Fruit fly (Drosophila melanogaster): ENCODE results near the gene MED31.

Gene MED31

DNA sequence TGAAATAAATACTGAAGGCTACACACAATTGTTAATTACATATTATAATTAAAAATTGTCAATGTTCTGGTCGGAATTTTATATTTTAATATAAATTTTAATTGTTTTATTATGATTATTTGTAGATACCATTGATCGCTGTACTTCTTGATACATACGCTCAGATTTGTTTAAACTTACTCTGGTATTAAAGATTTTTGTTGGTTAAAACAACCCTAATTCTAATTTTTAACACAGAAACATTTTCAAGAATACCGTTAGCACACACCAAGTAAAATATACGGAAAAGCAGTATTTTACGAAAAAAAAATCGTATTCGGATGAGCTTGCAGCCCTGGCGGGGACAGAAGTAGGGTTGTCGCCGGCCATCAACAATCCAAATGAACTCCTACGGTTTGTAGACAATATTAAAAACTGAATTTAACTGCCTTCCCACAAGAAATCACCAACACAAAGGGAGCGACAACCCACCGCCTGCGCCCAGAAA, at the start of gene MED31, which contains the start of the genes CG9775 and slx1 (continued):
- TF ChIP-seq Spps (tag; optimal IDR thresholded peaks at IDR 0.05) (peak; percentile 57), CG33213 (GFP tag; optimal IDR thresholded peaks at IDR 0.05) (no peak), CG4282 (GFP tag; optimal IDR thresholded peaks at IDR 0.05) (no peak), wdn (GFP tag; IDR thresholded peaks at IDR 0.05) (peak; percentile 66), Hr3 (GFP tag; optimal IDR thresholded peaks at IDR 0.05) (peak; percentile 82), CG12155 (GFP tag; optimal IDR thresholded peaks at IDR 0.05) (peak; percentile 59), lilli (GFP tag; optimal IDR thresholded peaks at IDR 0.05) (peak; percentile 61), Oaz (GFP tag; IDR thresholded peaks at IDR 0.05) (no peak), Hey (tag; optimal IDR thresholded peaks at IDR 0.05) (no peak), slbo (GFP tag; IDR thresholded peaks at IDR 0.05) (peak; percentile 78), ATbp (GFP tag; optimal IDR thresholded peaks at IDR 0.05) (no peak), Mad (GFP tag; optimal IDR thresholded peaks at IDR 0.05) (no peak), H15 (GFP tag; IDR thresholded peaks at IDR 0.05) (peak; percentile 52; the same call in 1 of the 3 replicates), dysf (GFP tag; IDR thresholded peaks at IDR 0.05) (peak; percentile 83), Dip3 (GFP tag; optimal IDR thresholded peaks at IDR 0.05) (peak; percentile 29), Optix (GFP tag; IDR thresholded peaks at IDR 0.05) (no peak), CG16779 (GFP tag; IDR thresholded peaks at IDR 0.05) (no peak), CG11093 (GFP tag; IDR thresholded peaks at IDR 0.05) (peak; percentile 75; the same call in 2 of the 3 replicates), sim (GFP tag; IDR thresholded peaks at IDR 0.05) (no peak), CG5180 (GFP tag; optimal IDR thresholded peaks at IDR 0.05) (peak; percentile 14), CG6765 (GFP tag; optimal IDR thresholded peaks at IDR 0.05) (peak; percentile 28), CG17568 (GFP tag; optimal IDR thresholded peaks at IDR 0.05) (no peak), sima (GFP tag; optimal IDR thresholded peaks at IDR 0.05) (no peak), CG3726 (GFP tag; IDR thresholded peaks at IDR 0.05) (0 out of 3 replicates have a peak, but pooled peaks have one; percentile 9), wor (GFP tag; IDR thresholded peaks at IDR 0.05) (peak; percentile 76), Hr51 (GFP tag; optimal IDR thresholded peaks at IDR 0.05) (peak in 1 of 2 experiments; percentile 83), CG12299 (tag; optimal IDR thresholded peaks at IDR 0.05) (peak; percentile 36), CG9215 (GFP tag; IDR thresholded peaks at IDR 0.05) (peak; percentile 77), fru (optimal IDR thresholded peaks at IDR 0.05) (no peak), stc (GFP tag; IDR thresholded peaks at IDR 0.05) (peak; percentile 49; the same call in 1 of the 2 replicates), Mes4 (GFP tag; optimal IDR thresholded peaks at IDR 0.05) (no peak), Dp (GFP tag; optimal IDR thresholded peaks at IDR 0.05) (peak; percentile 14), gsb (GFP tag; IDR thresholded peaks at IDR 0.05) (peak; percentile 44; the same call in 1 of the 2 replicates), chif (GFP tag; optimal IDR thresholded peaks at IDR 0.05) (no peak), zfh1 (GFP tag; IDR thresholded peaks at IDR 0.05) (peak; percentile 57; the same call in 2 of the 3 replicates), fd64A (GFP tag; optimal IDR thresholded peaks at IDR 0.05) (no peak), Ravus (GFP tag; IDR thresholded peaks at IDR 0.05) (no peak), ind (GFP tag; optimal IDR thresholded peaks at IDR 0.05) (peak; percentile 76), B-H2 (GFP tag; optimal IDR thresholded peaks at IDR 0.05) (peak; percentile 50), CG6791 (GFP tag; IDR thresholded peaks at IDR 0.05; ENCODE audit: partially characterized antibody) (no peak), unc-4 (GFP tag; IDR thresholded peaks at IDR 0.05; ENCODE audit: partially characterized antibody) (no peak), Pdp1 (GFP tag; optimal IDR thresholded peaks at IDR 0.05) (peak in 1 of 2 experiments; percentile 35), CG14014 (GFP tag; IDR thresholded peaks at IDR 0.05) (no peak; the same call in none of the 2 replicates), Camta (GFP tag; optimal IDR thresholded peaks at IDR 0.05) (no peak), MBD-R2 (GFP tag; IDR thresholded peaks at IDR 0.05) (peak; percentile 74), CG13123 (GFP tag; optimal IDR thresholded peaks at IDR 0.05) (peak; percentile 39), Dref (GFP tag; IDR thresholded peaks at IDR 0.05) (no peak), Blimp-1 (GFP tag; optimal IDR thresholded peaks at IDR 0.05) (peak; percentile 71), NFAT (GFP tag; IDR thresholded peaks at IDR 0.05) (no peak; the same call in 1 of the 2 replicates), CG32532 (GFP tag; IDR thresholded peaks at IDR 0.05) (peak; percentile 81), CG11696 (GFP tag; IDR thresholded peaks at IDR 0.05) (peak; percentile 61), Fer3 (tag; optimal IDR thresholded peaks at IDR 0.05) (peak; percentile 81)
